Worm (Caenorhabditis elegans): ENCODE results near the gene ZC449.2.

The ZC449.2 gene

ce11 chrX:5020996-5021395 lies at the start of gene ZC449.2:
Gene ZC449.2, plus strand, starts transcription at chrX:5021285.
- no peak for TF ChIP-seq nhr-237 (tag; optimal IDR thresholded peaks at IDR 0.05)
- peak; percentile 38 for TF ChIP-seq pqm-1 (tag; optimal IDR thresholded peaks at IDR 0.05)
- no peak for TF ChIP-seq nhr-77 (tag; optimal IDR thresholded peaks at IDR 0.05)
- no peak for TF ChIP-seq unc-39 (tag; optimal IDR thresholded peaks at IDR 0.05)
- TF ChIP-seq ceh-28 (tag; optimal IDR thresholded peaks at IDR 0.05) = no peak
- no peak for TF ChIP-seq ztf-4 (tag; optimal IDR thresholded peaks at IDR 0.05)

- TF ChIP-seq nhr-77 (tag; optimal IDR thresholded peaks at IDR 0.05) (no peak), ceh-28 (tag; optimal IDR thresholded peaks at IDR 0.05) (no peak), nhr-43 (tag; optimal IDR thresholded peaks at IDR 0.05; ENCODE audit: poor library complexity, severe bottlenecking) (peak; percentile 47), nfya-1 (tag; optimal IDR thresholded peaks at IDR 0.05; ENCODE audit: insufficient read depth) (peak; percentile 36), lin-39 (tag; optimal IDR thresholded peaks at IDR 0.05) (peak; percentile 67), ama-1 (optimal IDR thresholded peaks at IDR 0.05) (peak; percentile 52), hmg-11 (tag; optimal IDR thresholded peaks at IDR 0.05) (peak; percentile 50), pha-4 (tag; optimal IDR thresholded peaks at IDR 0.05) (peak; percentile 42), nhr-237 (tag; optimal IDR thresholded peaks at IDR 0.05) (no peak), nhr-25 (tag; optimal IDR thresholded peaks at IDR 0.05) (peak; percentile 21), jun-1 (tag; optimal IDR thresholded peaks at IDR 0.05) (peak; percentile 18), aly-2 (tag; optimal IDR thresholded peaks at IDR 0.05) (no peak), zag-1 (tag; optimal IDR thresholded peaks at IDR 0.05) (no peak), eor-1 (tag; optimal IDR thresholded peaks at IDR 0.05) (no peak), nhr-23 (tag; optimal IDR thresholded peaks at IDR 0.05) (peak; percentile 52)
Observed at ce11 chrX:4971427-4971826, 49.7 kb upstream of the ZC449.2 start.

- no peak for TF ChIP-seq jun-1 (tag; optimal IDR thresholded peaks at IDR 0.05)
- TF ChIP-seq lin-15B (tag; optimal IDR thresholded peaks at IDR 0.05) = no peak
- peak in 1 of 3 experiments; percentile 3 for TF ChIP-seq elt-3 (tag; optimal IDR thresholded peaks at IDR 0.05)
- TF ChIP-seq lin-39 (tag; optimal IDR thresholded peaks at IDR 0.05) = peak; percentile 30
- no peak for TF ChIP-seq eor-1 (tag; optimal IDR thresholded peaks at IDR 0.05)
- peak; percentile 18 for TF ChIP-seq nhr-43 (tag; optimal IDR thresholded peaks at IDR 0.05; ENCODE audit: poor library complexity, severe bottlenecking)
- no peak for TF ChIP-seq nhr-237 (tag; optimal IDR thresholded peaks at IDR 0.05)
- TF ChIP-seq nhr-23 (tag; optimal IDR thresholded peaks at IDR 0.05) = peak; percentile 87
- peak; percentile 4 for TF ChIP-seq nhr-25 (tag; optimal IDR thresholded peaks at IDR 0.05)
Observed at ce11 chrX:4972039-4972581, 49.0 kb upstream of the ZC449.2 start.

ce11 chrX:4974486-4974885 lies 46.6 kb upstream of the ZC449.2 start:
- TF ChIP-seq ceh-9 (tag; optimal IDR thresholded peaks at IDR 0.05) (no peak), unc-39 (tag; optimal IDR thresholded peaks at IDR 0.05) (no peak), ztf-4 (tag; optimal IDR thresholded peaks at IDR 0.05) (no peak), nhr-77 (tag; optimal IDR thresholded peaks at IDR 0.05) (no peak)

DNA sequence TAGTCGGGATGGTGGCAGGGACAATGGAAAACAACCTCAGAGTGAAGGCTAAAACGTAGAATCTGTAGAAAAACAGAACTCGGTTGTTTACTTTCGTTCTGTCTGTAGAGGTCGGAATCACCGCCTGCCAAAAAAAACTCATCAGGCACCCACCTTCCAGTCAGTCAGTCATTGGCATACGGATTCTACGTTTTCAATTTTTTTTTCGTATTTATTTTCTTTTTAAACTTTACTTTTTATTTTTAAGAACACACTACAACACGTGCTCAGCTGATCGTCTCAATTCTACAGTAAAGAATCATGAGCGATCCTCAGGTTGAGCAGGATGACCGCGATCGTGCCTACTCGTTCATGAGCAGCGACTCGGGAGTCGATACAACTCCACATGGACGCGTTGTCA lies 44.6 kb upstream of the ZC449.2 start, which contains the start of gene lfi-1:
Gene lfi-1, plus strand, starts transcription at position 301 of the 400 bp plus-strand sequence.
- TF ChIP-seq ceh-9 (tag; optimal IDR thresholded peaks at IDR 0.05) (no peak), ztf-11 (tag; optimal IDR thresholded peaks at IDR 0.05) (no peak), fkh-10 (GFP tag; optimal IDR thresholded peaks at IDR 0.05) (no peak), nhr-43 (tag; optimal IDR thresholded peaks at IDR 0.05; ENCODE audit: poor library complexity, severe bottlenecking) (no peak), elt-3 (tag; optimal IDR thresholded peaks at IDR 0.05) (no peak), nhr-25 (tag; optimal IDR thresholded peaks at IDR 0.05) (no peak), ceh-16 (tag; optimal IDR thresholded peaks at IDR 0.05) (no peak), mdl-1 (tag; optimal IDR thresholded peaks at IDR 0.05) (no peak), lin-15B (tag; optimal IDR thresholded peaks at IDR 0.05) (no peak), snpc-4 (tag; optimal IDR thresholded peaks at IDR 0.05) (no peak), unc-39 (tag; optimal IDR thresholded peaks at IDR 0.05) (no peak), daf-12 (tag; optimal IDR thresholded peaks at IDR 0.05) (no peak), lsy-12 (tag; optimal IDR thresholded peaks at IDR 0.05) (no peak), ZK546.5 (tag; optimal IDR thresholded peaks at IDR 0.05) (no peak)

DNA sequence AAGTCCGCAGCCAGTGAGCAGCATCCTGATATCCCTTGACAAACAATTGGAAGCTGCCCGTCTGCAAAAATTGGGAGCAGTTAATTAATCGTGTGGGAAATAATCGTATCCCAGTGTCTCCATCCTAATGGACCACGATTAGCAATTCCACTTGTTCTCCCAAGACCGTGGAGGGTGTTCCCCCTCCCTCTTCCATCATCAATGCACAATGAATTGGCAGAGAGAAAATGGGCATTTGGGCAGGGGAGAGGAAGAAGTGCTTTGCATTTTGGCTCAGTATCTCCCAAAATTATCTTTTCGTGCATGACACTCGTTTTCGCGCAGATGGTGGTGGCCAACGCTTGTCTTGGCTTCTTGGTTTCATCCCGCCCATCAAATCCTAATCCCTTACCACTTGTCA lies 43.0 kb upstream of the ZC449.2 start:
- TF ChIP-seq ceh-9 (tag; optimal IDR thresholded peaks at IDR 0.05) = no peak
- no peak for TF ChIP-seq fkh-2 (tag; optimal IDR thresholded peaks at IDR 0.05)
- TF ChIP-seq tbx-2 (tag; optimal IDR thresholded peaks at IDR 0.05) = no peak
- TF ChIP-seq nhr-25 (tag; optimal IDR thresholded peaks at IDR 0.05) = no peak
- no peak for TF ChIP-seq daf-12 (tag; optimal IDR thresholded peaks at IDR 0.05)
- no peak for TF ChIP-seq elt-3 (tag; optimal IDR thresholded peaks at IDR 0.05)
- TF ChIP-seq nhr-67 (tag; optimal IDR thresholded peaks at IDR 0.05) = no peak
- no peak for TF ChIP-seq nhr-76 (tag; optimal IDR thresholded peaks at IDR 0.05)
- TF ChIP-seq nhr-28 (tag; optimal IDR thresholded peaks at IDR 0.05) = no peak

Measured in whole organism, L3 larva.